Worm (Caenorhabditis elegans): ENCODE results near the gene Y50E8A.22.
"Not testable (repeated sequence)": the region's sequence is repeated elsewhere in the genome, so short reads cannot be mapped to it uniquely, and the experiment has no call there.

- TF ChIP-seq W03F9.2, him-1, dao-5 (tag; optimal IDR thresholded peaks at IDR 0.05): not testable (repeated sequence)
Observed at ce11 chrV:14750357-14750756, 1.5 kb upstream of the Y50E8A.22 start, which contains the start of gene nspa-10.

Measured in whole organism, L4/young adult.